Worm (Caenorhabditis elegans) whole organism, late embryonic: ENCODE measurements around the gene Y39A3CL.7.
A peak's percentile ranks its signal among the peaks of the same experiment; 100 is the strongest.

Source experiments
- C08G9.2 ChIP-seq: sonication (generic microtip); optimal IDR thresholded peaks from 2 replicates; lab custom pipeline; 2016; ENCODE audit warnings: mild to moderate bottlenecking, missing genetic modification characterization, moderate library complexity, missing compliant biosample characterization
- C38D4.7 ChIP-seq: fragments of 200-800 bp; sonication (Bioruptor generic); optimal IDR thresholded peaks from 2 replicates; lab custom pipeline; 2018; ENCODE audit warnings: mild to moderate bottlenecking, missing genetic modification characterization, moderate library complexity, missing compliant biosample characterization
- F13H6.1 ChIP-seq: sonication (generic microtip); optimal IDR thresholded peaks from 2 replicates; lab custom pipeline; 2016; ENCODE audit warnings: missing genetic modification characterization, missing compliant biosample characterization
- T23F11.4 ChIP-seq: fragments of 200-800 bp; sonication (Bioruptor generic); optimal IDR thresholded peaks from 2 replicates; lab custom pipeline; 2018; ENCODE audit warnings: mild to moderate bottlenecking, missing genetic modification characterization, missing compliant biosample characterization
- Y22D7AL.16 ChIP-seq: sonication (generic microtip); optimal IDR thresholded peaks from 2 replicates; lab custom pipeline; 2016; ENCODE audit warnings: missing genetic modification characterization, missing compliant biosample characterization
- ahr-1 ChIP-seq: sonication (generic microtip); optimal IDR thresholded peaks from 2 replicates; lab custom pipeline; 2016; ENCODE audit warnings: missing genetic modification characterization, missing compliant biosample characterization
- ceh-18 ChIP-seq: sonication (generic microtip); optimal IDR thresholded peaks from 2 replicates; lab custom pipeline; 2016; ENCODE audit warnings: missing genetic modification characterization, missing compliant biosample characterization
- ceh-19 ChIP-seq: fragments of 200-800 bp; sonication (Bioruptor generic); optimal IDR thresholded peaks from 2 replicates; lab custom pipeline; 2018; ENCODE audit warnings: mild to moderate bottlenecking, missing genetic modification characterization, missing compliant biosample characterization
- ceh-2 ChIP-seq: sonication (generic microtip); optimal IDR thresholded peaks from 2 replicates; lab custom pipeline; 2016; ENCODE audit warnings: missing genotype, missing genetic modification characterization, missing compliant biosample characterization
- ceh-30 ChIP-seq: fragments of 150-350 bp; optimal IDR thresholded peaks from 2 replicates; lab custom pipeline; 2014; ENCODE audit warnings: missing biosample characterization, missing genetic modification characterization
- ceh-31 ChIP-seq: sonication (generic microtip); optimal IDR thresholded peaks from 2 replicates; lab custom pipeline; 2016; ENCODE audit warnings: missing genetic modification characterization, missing compliant biosample characterization
- ceh-34 ChIP-seq: sonication (generic microtip); optimal IDR thresholded peaks from 2 replicates; lab custom pipeline; 2016; ENCODE audit warnings: mild to moderate bottlenecking, missing genetic modification characterization, missing compliant biosample characterization
- ceh-48 ChIP-seq: sonication (generic microtip); optimal IDR thresholded peaks from 2 replicates; lab custom pipeline; 2016; ENCODE audit warnings: missing genetic modification characterization, inconsistent platforms, missing compliant biosample characterization
- ceh-6 ChIP-seq: fragments of 200-800 bp; sonication (Bioruptor generic); optimal IDR thresholded peaks from 2 replicates; lab custom pipeline; 2018; ENCODE audit warnings: mild to moderate bottlenecking, missing genetic modification characterization, missing compliant biosample characterization
- che-1 ChIP-seq: sonication (generic microtip); optimal IDR thresholded peaks from 2 replicates; lab custom pipeline; 2016; ENCODE audit warnings: mild to moderate bottlenecking, missing genetic modification characterization, missing compliant biosample characterization
- elt-2 ChIP-seq: sonication (generic microtip); optimal IDR thresholded peaks from 2 replicates; lab custom pipeline; 2016; ENCODE audit warnings: missing genetic modification reagents, missing genetic modification characterization, missing compliant biosample characterization
- elt-4 ChIP-seq: sonication (generic microtip); optimal IDR thresholded peaks from 2 replicates; lab custom pipeline; 2016; ENCODE audit warnings: missing genetic modification characterization, missing compliant biosample characterization
- eyg-1 ChIP-seq: sonication (generic microtip); optimal IDR thresholded peaks from 2 replicates; lab custom pipeline; 2016; ENCODE audit warnings: missing genotype, missing genetic modification characterization, missing compliant biosample characterization
- fax-1 ChIP-seq: sonication (generic microtip); optimal IDR thresholded peaks from 2 replicates; lab custom pipeline; 2016; ENCODE audit warnings: missing genotype, missing genetic modification characterization, missing compliant biosample characterization
- fkh-6 ChIP-seq: sonication (generic microtip); optimal IDR thresholded peaks from 2 replicates; lab custom pipeline; 2016; ENCODE audit warnings: missing genetic modification characterization, missing compliant biosample characterization
- gmeb-2 ChIP-seq: sonication (generic microtip); optimal IDR thresholded peaks from 2 replicates; lab custom pipeline; 2016; ENCODE audit warnings: missing genetic modification characterization, inconsistent platforms, missing compliant biosample characterization
- hlh-13 ChIP-seq: fragments of 200-800 bp; sonication (Bioruptor generic); optimal IDR thresholded peaks from 2 replicates; lab custom pipeline; 2018; ENCODE audit warnings: mild to moderate bottlenecking, missing genetic modification characterization, missing compliant biosample characterization
- hlh-15 ChIP-seq: sonication (generic microtip); optimal IDR thresholded peaks from 2 replicates; lab custom pipeline; 2016; ENCODE audit warnings: missing genetic modification characterization, missing compliant biosample characterization
- hlh-30 ChIP-seq: sonication (generic microtip); optimal IDR thresholded peaks from 2 replicates; lab custom pipeline; 2017; ENCODE audit warnings: antibody characterized with exemption, missing genetic modification characterization, missing compliant biosample characterization; ENCODE audit not compliant: insufficient read depth
- hlh-6 ChIP-seq: sonication (generic microtip); optimal IDR thresholded peaks from 2 replicates; lab custom pipeline; 2016; ENCODE audit warnings: missing genotype, missing genetic modification characterization, missing compliant biosample characterization
- pat-9 ChIP-seq: fragments of 200-800 bp; sonication (Bioruptor generic); optimal IDR thresholded peaks from 2 replicates; lab custom pipeline; 2018; ENCODE audit warnings: mild to moderate bottlenecking, missing genetic modification characterization, moderate library complexity, missing compliant biosample characterization
- pha-4 ChIP-seq: fragments of 150-350 bp; optimal IDR thresholded peaks from 2 replicates; lab custom pipeline; 2018; ENCODE audit warnings: missing biosample characterization, missing genetic modification reagents, missing genetic modification characterization
- pqm-1 ChIP-seq: sonication (generic microtip); optimal IDR thresholded peaks from 2 replicates; lab custom pipeline; 2016; ENCODE audit warnings: missing genetic modification characterization, missing compliant biosample characterization
- pros-1 ChIP-seq: fragments of 150-350 bp; optimal IDR thresholded peaks from 2 replicates; lab custom pipeline; 2014; ENCODE audit warnings: missing biosample characterization, missing genetic modification reagents, missing genetic modification characterization
- ref-2 ChIP-seq: sonication (generic microtip); optimal IDR thresholded peaks from 2 replicates; lab custom pipeline; 2016; ENCODE audit warnings: missing genetic modification characterization, missing compliant biosample characterization
- sdc-2 ChIP-seq: sonication (generic microtip); optimal IDR thresholded peaks from 2 replicates; lab custom pipeline; 2016; ENCODE audit warnings: missing genotype, missing genetic modification characterization, missing compliant biosample characterization
- sox-2 ChIP-seq: fragments of 200-800 bp; sonication (Bioruptor generic); IDR thresholded peaks from 2 replicates; pipeline ENCODE4 v1.3.6; 2022; ENCODE audit warnings: missing genetic modification reagents, missing genetic modification characterization, missing compliant biosample characterization
- sox-4 ChIP-seq: sonication (generic microtip); optimal IDR thresholded peaks from 2 replicates; lab custom pipeline; 2017; ENCODE audit warnings: mild to moderate bottlenecking, missing genetic modification characterization, inconsistent platforms, missing compliant biosample characterization
- syd-9 ChIP-seq: sonication (generic microtip); optimal IDR thresholded peaks from 2 replicates; lab custom pipeline; 2016; ENCODE audit warnings: mild to moderate bottlenecking, missing genetic modification characterization, moderate library complexity, missing compliant biosample characterization
- tbx-2 ChIP-seq: sonication (generic microtip); optimal IDR thresholded peaks from 2 replicates; lab custom pipeline; 2016; ENCODE audit warnings: missing genetic modification characterization, missing compliant biosample characterization
- tbx-7 ChIP-seq: sonication (generic microtip); optimal IDR thresholded peaks from 2 replicates; lab custom pipeline; 2016; ENCODE audit warnings: missing genotype, missing genetic modification characterization, missing compliant biosample characterization
- ttx-3 ChIP-seq: sonication (generic microtip); optimal IDR thresholded peaks from 2 replicates; lab custom pipeline; 2016; ENCODE audit warnings: missing genetic modification reagents, missing genetic modification characterization, missing compliant biosample characterization
- unc-3 ChIP-seq, 2 experiments: fragments of 200-800 bp in 1 of 2; sonication (Bioruptor generic) in 1 of 2; sonication (generic microtip) in 1 of 2; conservative IDR thresholded peaks in 1 of 2; optimal IDR thresholded peaks in 1 of 2; 2 replicates each; pipeline versions ENCODE4 v1.3.6 to Lab custom; 2016 to 2022; ENCODE audit warnings: missing compliant biosample characterization in 2 of 2, missing genetic modification characterization in 2 of 2, missing genetic modification reagents in 1 of 2
- unc-42 ChIP-seq: sonication (generic microtip); optimal IDR thresholded peaks from 2 replicates; lab custom pipeline; 2016; ENCODE audit warnings: missing genotype, missing genetic modification characterization, missing compliant biosample characterization
- unc-86 ChIP-seq: sonication (generic microtip); optimal IDR thresholded peaks from 2 replicates; lab custom pipeline; 2016; ENCODE audit warnings: missing genetic modification characterization, missing compliant biosample characterization
- zip-5 ChIP-seq: sonication (generic microtip); optimal IDR thresholded peaks from 2 replicates; lab custom pipeline; 2016; ENCODE audit warnings: missing genetic modification characterization, missing compliant biosample characterization

The Y39A3CL.7 gene

ce11 chrIII:1803000-1803399 lies 21.7 kb upstream of the Y39A3CL.7 start:
- TF ChIP-seq ahr-1 (tag; lab: Kevin White, UChicago): no peak
- TF ChIP-seq T23F11.4 (GFP tag; lab: Kevin White, UChicago): no peak
- no peak for TF ChIP-seq C38D4.7
- no peak for TF ChIP-seq syd-9 (tag; lab: Kevin White, UChicago)
- TF ChIP-seq ceh-30: no peak
- no peak for TF ChIP-seq ceh-31
- TF ChIP-seq unc-3 (GFP tag; conservative IDR thresholded peaks at IDR 0.05; lab: Robert Waterston, UW): no peak
- no peak for TF ChIP-seq unc-3 (tag; optimal IDR thresholded peaks at IDR 0.05; lab: Kevin White, UChicago)
- TF ChIP-seq ceh-2 (tag; lab: Kevin White, UChicago): no peak
- no peak for TF ChIP-seq pat-9 (tag; lab: Kevin White, UChicago)
- no peak for TF ChIP-seq pqm-1
- TF ChIP-seq hlh-30 (tag; lab: Kevin White, UChicago): no peak
- no peak for TF ChIP-seq ref-2 (tag; lab: Kevin White, UChicago)
- no peak for TF ChIP-seq ceh-34 (tag; lab: Kevin White, UChicago)
- no peak for TF ChIP-seq elt-4 (tag; lab: Kevin White, UChicago)
- TF ChIP-seq ttx-3 (tag; lab: Kevin White, UChicago): no peak
- TF ChIP-seq zip-5 (tag; lab: Kevin White, UChicago): no peak
- TF ChIP-seq elt-2 (tag; lab: Kevin White, UChicago): no peak
- TF ChIP-seq Y22D7AL.16 (tag; lab: Kevin White, UChicago): no peak
- TF ChIP-seq pha-4 (tag; lab: Kevin White, UChicago): no peak
- TF ChIP-seq eyg-1 (tag; lab: Kevin White, UChicago): no peak
- TF ChIP-seq, all 69 proteins: peak for 0

DNA sequence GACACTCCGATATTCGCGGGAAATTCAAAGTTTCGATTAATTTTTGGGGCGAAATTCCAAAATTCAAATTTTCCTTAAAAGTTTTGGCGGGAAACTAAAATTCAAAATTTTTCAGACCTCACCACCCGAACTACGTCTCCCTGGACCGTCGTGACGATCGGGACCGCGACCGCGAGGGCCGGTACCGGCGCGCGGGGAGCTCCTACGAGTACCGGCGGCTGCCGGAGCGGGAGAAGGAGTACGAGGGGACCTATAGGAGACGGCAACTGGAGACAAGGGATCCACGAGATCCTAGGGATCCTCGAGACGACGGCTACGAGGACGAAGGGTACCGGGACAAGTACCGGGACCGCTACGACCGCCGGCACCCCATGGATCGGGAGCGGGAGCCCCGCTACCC lies 20.2 kb upstream of the Y39A3CL.7 start:
- TF ChIP-seq ceh-48 (no peak), tbx-2 (tag; lab: Kevin White, UChicago) (no peak), ceh-18 (no peak), syd-9 (tag; lab: Kevin White, UChicago) (no peak), fkh-6 (tag; lab: Kevin White, UChicago) (no peak), sdc-2 (tag; lab: Kevin White, UChicago) (no peak), pqm-1 (no peak), fax-1 (tag; lab: Kevin White, UChicago) (no peak), eyg-1 (tag; lab: Kevin White, UChicago) (no peak), che-1 (tag; lab: Kevin White, UChicago) (no peak), C38D4.7 (no peak), hlh-6 (tag; lab: Kevin White, UChicago) (no peak), hlh-13 (GFP tag; lab: Kevin White, UChicago) (no peak), ceh-19 (GFP tag; lab: Kevin White, UChicago) (no peak), hlh-15 (tag; lab: Kevin White, UChicago) (no peak), unc-42 (tag; lab: Kevin White, UChicago) (no peak), unc-86 (tag; lab: Kevin White, UChicago) (no peak)

DNA sequence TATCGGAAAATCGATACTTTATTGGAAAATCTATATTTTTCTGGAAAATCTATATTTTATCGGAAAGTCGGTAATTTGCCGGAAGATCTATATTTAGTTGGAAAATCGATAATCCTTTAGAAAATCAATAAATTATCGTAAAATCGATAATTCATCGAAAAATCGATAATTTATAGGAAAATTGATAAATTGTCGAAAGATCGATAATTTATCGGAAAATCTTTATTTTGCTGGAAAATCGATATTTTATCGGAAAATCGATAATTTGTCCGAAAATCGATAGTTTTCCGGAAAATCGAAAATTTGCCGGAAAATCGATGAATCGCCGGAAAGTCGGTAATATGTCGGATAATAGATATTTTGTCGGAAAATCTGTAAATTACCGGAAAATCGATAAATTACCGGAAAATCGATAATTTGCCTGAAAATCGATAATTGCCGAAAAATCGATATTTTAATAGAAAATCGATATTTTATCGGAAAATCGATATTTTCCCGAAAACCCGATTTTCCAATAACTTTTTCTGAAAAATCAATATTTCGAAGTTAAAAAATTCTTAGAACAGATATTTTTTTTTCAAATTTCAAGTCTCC lies 19.2 kb upstream of the Y39A3CL.7 start:
- TF ChIP-seq ceh-48 (peak; percentile 96), sox-4 (tag; lab: Kevin White, UChicago) (no peak)

DNA sequence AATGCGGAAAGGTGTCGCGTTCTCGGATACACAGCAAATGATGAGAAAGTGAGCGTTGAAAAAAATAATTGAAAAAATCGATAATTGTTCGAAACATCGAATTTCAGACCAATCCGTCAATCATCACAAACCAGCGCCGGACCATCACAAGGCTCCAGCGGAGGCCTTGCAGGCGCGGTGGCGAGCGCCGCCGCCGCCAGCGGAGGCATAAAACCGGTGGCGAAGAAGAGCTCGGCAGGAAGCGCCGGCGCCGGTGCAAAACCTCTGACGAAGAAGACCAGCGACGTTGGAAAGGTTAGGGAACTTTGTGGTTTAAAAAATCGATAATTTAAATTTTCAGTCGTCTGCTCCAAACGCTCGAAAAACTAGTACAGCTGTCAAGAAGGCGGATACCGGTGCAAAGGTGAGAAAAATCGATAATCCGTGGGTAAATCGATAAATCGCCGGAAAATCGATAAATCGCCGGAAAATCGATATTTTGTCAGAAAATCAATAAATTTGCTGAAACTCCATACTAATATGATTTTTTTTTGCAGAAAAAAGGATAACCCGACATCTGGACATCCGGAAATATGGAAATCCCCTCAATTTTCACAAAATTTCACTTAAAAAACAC lies 18.4 kb upstream of the Y39A3CL.7 start:
- TF ChIP-seq zip-5 (tag; lab: Kevin White, UChicago) (no peak), ceh-6 (no peak), C08G9.2 (tag; lab: Kevin White, UChicago) (peak; percentile 2), tbx-7 (tag; lab: Kevin White, UChicago) (no peak), elt-4 (tag; lab: Kevin White, UChicago) (peak; percentile 4), ceh-31 (no peak), F13H6.1 (tag; lab: Kevin White, UChicago) (no peak), sox-2 (GFP tag; lab: Robert Waterston, UW) (no peak), gmeb-2 (tag; lab: Kevin White, UChicago) (no peak), ceh-48 (peak; percentile 36), pros-1 (tag; lab: Kevin White, UChicago) (no peak)
